Fruit fly (Drosophila melanogaster): ENCODE measurements around the gene CG45045.

- TF ChIP-seq CG14711 (tag; optimal IDR thresholded peaks at IDR 0.05) (peak; percentile 39), CG33017 (tag; optimal IDR thresholded peaks at IDR 0.05) (no peak)
These were observed 17.5 kb downstream of the CG45045 start, which contains the start of the genes CG31251 and CG31360 for dm6 chr3R:17684854-17685253.
